Fruit fly (Drosophila melanogaster): Measurements from ENCODE around the gene CG17267.

DNA sequence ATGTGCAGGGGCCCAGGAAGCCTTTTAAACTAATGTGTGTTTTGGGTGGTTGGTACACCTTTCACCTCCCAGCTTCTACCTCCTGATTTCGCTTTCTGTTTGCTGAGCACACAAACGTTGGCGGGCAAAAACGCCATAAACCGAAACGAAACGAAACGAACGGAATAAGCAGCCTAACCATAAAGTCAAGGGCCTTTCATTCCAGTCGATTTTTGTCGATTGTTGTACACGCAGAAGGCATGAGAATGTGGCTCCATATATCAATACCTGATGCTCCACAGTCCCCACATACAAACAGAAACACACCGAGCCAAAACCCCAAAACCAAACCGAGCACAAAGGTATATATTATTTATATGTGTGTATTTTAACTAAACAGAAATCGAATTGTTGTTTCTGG, 15.4 kb downstream of the CG17267 start:
- TF ChIP-seq salr (GFP tag; optimal IDR thresholded peaks at IDR 0.05), result no peak
- TF ChIP-seq CG11902 (GFP tag; optimal IDR thresholded peaks at IDR 0.05), result no peak
- no peak for TF ChIP-seq net (GFP tag; optimal IDR thresholded peaks at IDR 0.05)
- no peak for TF ChIP-seq dsx (GFP tag; optimal IDR thresholded peaks at IDR 0.05; ENCODE audit: poor library complexity, severe bottlenecking)
- TF ChIP-seq Hr39 (GFP tag; optimal IDR thresholded peaks at IDR 0.05), result no peak
- TF ChIP-seq CG6792 (GFP tag; optimal IDR thresholded peaks at IDR 0.05), result no peak
- no peak for TF ChIP-seq topi (GFP tag; optimal IDR thresholded peaks at IDR 0.05)
- no peak for TF ChIP-seq CG31627 (GFP tag; optimal IDR thresholded peaks at IDR 0.05)
- no peak for TF ChIP-seq Blimp-1 (GFP tag; optimal IDR thresholded peaks at IDR 0.05)
- TF ChIP-seq Ets96B (tag; optimal IDR thresholded peaks at IDR 0.05), result no peak
- TF ChIP-seq vri (GFP tag; optimal IDR thresholded peaks at IDR 0.05), result no peak
- TF ChIP-seq eg (GFP tag; IDR thresholded peaks at IDR 0.05), result no peak

Measured in whole organism, prepupa.